Worm (Caenorhabditis elegans): Measurements from ENCODE around the gene mdh-1.
A peak's percentile ranks its signal among the peaks of the same experiment; 100 is the strongest.

The mdh-1 gene

DNA sequence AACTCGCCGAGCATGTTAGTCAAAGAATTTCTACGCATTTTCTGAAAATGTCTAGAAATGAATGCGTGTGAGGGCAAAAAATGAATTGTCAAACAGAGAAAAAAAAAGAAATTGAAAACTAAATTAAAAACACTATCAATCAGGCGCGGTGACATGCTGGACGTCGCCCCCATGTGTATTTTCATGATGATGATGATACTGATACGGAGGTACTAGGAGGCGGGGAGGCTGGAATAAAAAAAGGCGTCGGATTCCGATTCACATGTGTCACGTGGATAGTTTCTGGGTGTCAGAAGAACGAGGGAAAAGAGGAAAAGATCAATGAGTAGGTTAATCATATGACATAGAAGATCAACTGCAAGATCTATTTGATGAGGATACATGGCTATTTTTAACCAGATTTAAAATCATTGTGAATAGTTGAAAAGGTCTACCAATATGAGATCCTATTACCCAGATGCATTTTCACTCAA, 11.0 kb downstream of the mdh-1 start, which contains the start of gene W01A11.7:
TSS of gene W01A11.7 (minus strand) at position 51 of the 473 bp plus-strand sequence.
- no peak for TF ChIP-seq unc-86 (tag; optimal IDR thresholded peaks at IDR 0.05)
- TF ChIP-seq dve-1 (tag; optimal IDR thresholded peaks at IDR 0.05) = no peak
- TF ChIP-seq ama-1 (optimal IDR thresholded peaks at IDR 0.05) = no peak
- no peak for TF ChIP-seq K09A11.1 (tag; optimal IDR thresholded peaks at IDR 0.05; ENCODE audit: insufficient read depth)
- no peak for TF ChIP-seq ceh-30 (tag; optimal IDR thresholded peaks at IDR 0.05)
- TF ChIP-seq elt-2 (tag; optimal IDR thresholded peaks at IDR 0.05) = no peak
- no peak for TF ChIP-seq ref-2 (tag; optimal IDR thresholded peaks at IDR 0.05)
- TF ChIP-seq K02D7.2 (tag; optimal IDR thresholded peaks at IDR 0.05) = no peak
- no peak for TF ChIP-seq syd-9 (tag; optimal IDR thresholded peaks at IDR 0.05)
- no peak for TF ChIP-seq hlh-13 (GFP tag; optimal IDR thresholded peaks at IDR 0.05)
- TF ChIP-seq Y22D7AL.16 (tag; optimal IDR thresholded peaks at IDR 0.05) = no peak
- no peak for TF ChIP-seq nfya-1 (tag; optimal IDR thresholded peaks at IDR 0.05)

DNA sequence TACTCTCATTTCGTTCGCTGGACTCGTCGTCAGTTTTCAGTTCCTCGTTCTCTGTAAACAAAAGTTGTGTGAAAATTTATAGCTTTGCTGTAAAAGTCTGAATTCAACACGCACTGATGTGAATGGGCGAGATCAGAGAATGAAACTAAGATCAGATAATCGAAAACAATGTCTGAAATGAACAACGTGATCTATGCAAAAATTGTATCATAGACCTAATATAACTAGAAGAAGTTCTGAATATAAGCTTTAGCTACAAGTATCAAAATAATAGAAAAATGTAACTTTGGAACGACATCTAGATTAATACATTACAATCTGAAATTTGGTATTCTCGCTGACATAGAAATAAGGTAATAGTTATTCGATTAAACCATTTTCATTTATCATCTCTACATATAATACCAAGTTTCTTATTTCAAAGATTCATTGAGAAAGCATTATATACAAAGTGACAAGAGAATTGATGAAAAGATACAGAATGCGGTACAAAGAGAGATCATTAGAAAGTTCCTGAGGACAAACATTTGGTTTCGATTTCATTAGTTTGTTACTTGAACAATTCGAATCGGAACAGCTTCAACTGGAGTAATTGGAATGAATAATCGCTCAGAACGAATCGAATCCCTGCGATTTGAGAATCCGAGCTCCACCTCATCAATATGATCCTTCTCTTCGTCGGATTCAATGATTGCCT, 12.0 kb downstream of the mdh-1 start, which contains the start of gene moc-2:
TSS of gene moc-2 (minus strand) at position 51 of the 697 bp plus-strand sequence.
- no peak for TF ChIP-seq lin-11 (tag; optimal IDR thresholded peaks at IDR 0.05)
- TF ChIP-seq unc-42 (tag; optimal IDR thresholded peaks at IDR 0.05) = no peak
- no peak for TF ChIP-seq ets-4 (tag; optimal IDR thresholded peaks at IDR 0.05)
- TF ChIP-seq fkh-10 (GFP tag; optimal IDR thresholded peaks at IDR 0.05) = no peak
- no peak for TF ChIP-seq ceh-2 (tag; optimal IDR thresholded peaks at IDR 0.05)

DNA sequence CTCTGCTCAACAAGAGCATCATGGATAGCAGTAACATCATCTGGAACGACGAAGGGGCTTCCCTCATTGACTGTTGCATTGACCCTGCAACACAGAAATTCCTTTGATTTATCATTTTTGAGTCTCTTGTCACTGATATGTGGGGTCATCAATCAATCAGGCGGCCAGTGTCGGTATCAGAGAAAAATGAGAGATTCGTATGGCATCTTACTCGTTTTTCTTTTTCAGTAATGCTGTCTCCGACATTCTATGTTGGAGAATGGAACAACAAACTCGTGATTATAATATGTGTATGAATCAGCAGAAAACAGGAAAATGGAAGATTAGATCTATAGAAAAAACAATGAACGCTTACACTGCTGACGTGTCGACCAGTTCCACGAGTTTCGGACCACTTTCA, 13.2 kb downstream of the mdh-1 start:
- TF ChIP-seq npax-4 (tag; optimal IDR thresholded peaks at IDR 0.05) (no peak), unc-55 (GFP tag; optimal IDR thresholded peaks at IDR 0.05) (peak; percentile 59), ceh-22 (tag; optimal IDR thresholded peaks at IDR 0.05) (no peak), pat-9 (tag; optimal IDR thresholded peaks at IDR 0.05) (no peak)

DNA sequence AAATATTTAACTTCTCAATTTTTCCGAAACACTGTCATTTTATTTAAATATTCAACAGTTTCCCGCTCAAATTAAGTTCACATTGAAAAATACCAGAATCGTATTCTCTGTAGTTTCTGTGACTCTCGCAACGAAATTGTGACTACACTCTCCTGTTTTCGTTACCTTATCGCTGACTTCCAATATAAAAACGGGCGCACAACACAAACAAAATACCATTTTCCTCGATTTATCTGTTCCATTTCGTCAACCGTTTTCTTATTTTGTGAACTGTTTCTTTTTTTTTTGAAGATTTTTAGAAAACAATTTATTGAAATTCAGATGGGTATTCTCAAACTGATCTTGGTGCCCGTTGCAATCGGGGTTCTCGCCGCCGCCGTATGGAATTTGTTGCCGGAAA, 17.4 kb downstream of the mdh-1 start, which contains the start of gene W01A11.1:
TSS of gene W01A11.1 (plus strand) at position 322 of the 400 bp plus-strand sequence.
- TF ChIP-seq hlh-15 (tag; optimal IDR thresholded peaks at IDR 0.05) (no peak), elt-2 (tag; optimal IDR thresholded peaks at IDR 0.05) (no peak), nfya-1 (tag; optimal IDR thresholded peaks at IDR 0.05) (no peak), mec-3 (tag; optimal IDR thresholded peaks at IDR 0.05; ENCODE audit: borderline replicate concordance) (no peak), ceh-34 (tag; optimal IDR thresholded peaks at IDR 0.05) (no peak), pag-3 (tag; optimal IDR thresholded peaks at IDR 0.05; ENCODE audit: borderline replicate concordance) (no peak), ceh-48 (tag; optimal IDR thresholded peaks at IDR 0.05) (no peak)

DNA sequence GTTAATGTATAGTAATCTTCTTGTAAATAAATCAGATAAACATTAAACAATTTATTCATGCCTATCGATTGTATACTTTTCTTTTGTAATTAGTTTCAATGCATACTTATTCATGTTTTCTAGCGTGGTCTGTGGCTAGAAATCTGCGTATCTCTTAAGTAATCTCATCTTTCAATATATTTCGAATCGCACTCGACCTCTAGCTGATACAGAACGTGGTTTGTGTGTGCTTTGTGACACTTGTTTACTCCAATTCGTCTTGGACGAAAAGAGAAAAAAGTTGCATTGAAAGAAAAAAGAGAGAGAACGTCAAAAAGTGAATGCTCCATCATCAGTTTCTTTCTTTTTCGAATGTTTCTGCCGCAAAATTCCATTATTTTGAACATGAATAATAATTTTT, 17.9 kb downstream of the mdh-1 start:
- TF ChIP-seq dve-1 (tag; optimal IDR thresholded peaks at IDR 0.05) = no peak
- no peak for TF ChIP-seq madf-2 (tag; optimal IDR thresholded peaks at IDR 0.05)
- no peak for TF ChIP-seq hlh-13 (GFP tag; optimal IDR thresholded peaks at IDR 0.05)
- no peak for TF ChIP-seq ttx-3 (tag; optimal IDR thresholded peaks at IDR 0.05)
- TF ChIP-seq T23F11.4 (GFP tag; optimal IDR thresholded peaks at IDR 0.05) = no peak
- TF ChIP-seq ceh-48 (tag; optimal IDR thresholded peaks at IDR 0.05) = no peak
- TF ChIP-seq C38D4.7 (GFP tag; optimal IDR thresholded peaks at IDR 0.05) = no peak
- TF ChIP-seq pros-1 (tag; optimal IDR thresholded peaks at IDR 0.05) = no peak
- no peak for TF ChIP-seq ceh-45 (GFP tag; IDR thresholded peaks at IDR 0.05)
- TF ChIP-seq pat-9 (tag; optimal IDR thresholded peaks at IDR 0.05) = no peak
- TF ChIP-seq pag-3 (tag; optimal IDR thresholded peaks at IDR 0.05; ENCODE audit: borderline replicate concordance) = no peak
- no peak for TF ChIP-seq ceh-9 (tag; optimal IDR thresholded peaks at IDR 0.05)
- no peak for TF ChIP-seq zip-5 (tag; optimal IDR thresholded peaks at IDR 0.05)
- no peak for TF ChIP-seq ceh-18 (tag; optimal IDR thresholded peaks at IDR 0.05)
